Worm (Caenorhabditis elegans) whole organism, mixed stage, embryonic: ENCODE data around the gene C50E3.12.

Experiments
- blmp-1 ChIP-seq: fragments of 150-350 bp; optimal IDR thresholded peaks from 2 replicates; lab custom pipeline; 2014; ENCODE audit warnings: missing biosample characterization, missing genetic modification characterization
- elt-1 ChIP-seq: sonication (generic microtip); optimal IDR thresholded peaks from 2 replicates; lab custom pipeline; 2017; ENCODE audit warnings: missing genetic modification characterization, mild to moderate bottlenecking, missing compliant biosample characterization, antibody characterized with exemption, moderate library complexity, borderline replicate concordance; ENCODE audit not compliant: insufficient read depth
- elt-3 ChIP-seq: fragments of 150-350 bp; optimal IDR thresholded peaks from 2 replicates; lab custom pipeline; 2014; ENCODE audit warnings: missing biosample characterization, missing genetic modification characterization
- lin-13 ChIP-seq: fragments of 150-350 bp; optimal IDR thresholded peaks from 2 replicates; lab custom pipeline; 2014; ENCODE audit warnings: missing biosample characterization, missing genetic modification characterization
- lin-32 ChIP-seq: fragments of 200-800 bp; sonication (Bioruptor generic); optimal IDR thresholded peaks from 2 replicates; lab custom pipeline; 2018; ENCODE audit warnings: mild to moderate bottlenecking, missing genetic modification characterization, missing compliant biosample characterization
- mab-5 ChIP-seq: fragments of 150-350 bp; optimal IDR thresholded peaks from 2 replicates; lab custom pipeline; 2014; ENCODE audit warnings: missing biosample characterization, missing genetic modification characterization
- mep-1 ChIP-seq: fragments of 150-350 bp; optimal IDR thresholded peaks from 2 replicates; lab custom pipeline; 2017; ENCODE audit warnings: missing biosample characterization, missing genetic modification reagents, missing genetic modification characterization, inconsistent platforms
- mls-2 ChIP-seq: sonication (generic microtip); optimal IDR thresholded peaks from 2 replicates; lab custom pipeline; 2016; ENCODE audit warnings: mild to moderate bottlenecking, missing genetic modification characterization, moderate library complexity, missing compliant biosample characterization
- nhr-76 ChIP-seq: sonication (generic microtip); optimal IDR thresholded peaks from 2 replicates; lab custom pipeline; 2017; ENCODE audit warnings: missing biosample characterization, missing genetic modification characterization
- pha-4 ChIP-seq: fragments of 150-350 bp; optimal IDR thresholded peaks from 2 replicates; lab custom pipeline; 2018; ENCODE audit warnings: missing biosample characterization, missing genetic modification reagents, missing genetic modification characterization
- snpc-4 ChIP-seq: fragments of 150-350 bp; optimal IDR thresholded peaks from 2 replicates; lab custom pipeline; 2014; ENCODE audit warnings: missing biosample characterization, missing genetic modification characterization
- sptf-1 ChIP-seq: sonication (generic microtip); optimal IDR thresholded peaks from 2 replicates; lab custom pipeline; 2017; ENCODE audit warnings: mild to moderate bottlenecking, missing genetic modification characterization, moderate library complexity, missing compliant biosample characterization
- unc-39 ChIP-seq: fragments of 150-350 bp; optimal IDR thresholded peaks from 2 replicates; lab custom pipeline; 2014; ENCODE audit warnings: missing biosample characterization, missing genetic modification characterization

ce11 chrV:7609698-7610420 is 12.0 kb downstream of the C50E3.12 start, which contains the start of the genes folt-3 and clec-214:
- TF ChIP-seq mls-2 (no peak), sptf-1 (tag; lab: Kevin White, UChicago) (no peak), elt-1 (tag; lab: Kevin White, UChicago) (no peak), unc-39 (tag; lab: Kevin White, UChicago) (no peak), nhr-76 (tag; lab: Kevin White, UChicago) (no peak), mep-1 (tag; lab: Kevin White, UChicago) (no peak), mab-5 (tag; lab: Kevin White, UChicago) (no peak), pha-4 (tag; lab: Kevin White, UChicago) (no peak), lin-32 (no peak), lin-13 (no peak), snpc-4 (tag; lab: Kevin White, UChicago) (no peak), blmp-1 (tag; lab: Kevin White, UChicago) (no peak), elt-3 (tag; lab: Kevin White, UChicago) (no peak)
